Worm (Caenorhabditis elegans) whole organism, L3 larva: ENCODE measurements around the gene F09B9.5.

Experiments used
- ama-1 ChIP-seq: fragments of 150-350 bp; optimal IDR thresholded peaks from 2 replicates; lab custom pipeline; 2018
- nhr-237 ChIP-seq: fragments of 150-350 bp; optimal IDR thresholded peaks from 2 replicates; lab custom pipeline; 2014; ENCODE audit warnings: missing biosample characterization, missing genetic modification characterization
- nhr-25 ChIP-seq: sonication (generic microtip); optimal IDR thresholded peaks from 2 replicates; lab custom pipeline; 2017; ENCODE audit warnings: missing biosample characterization, missing genetic modification characterization
- sea-2 ChIP-seq: fragments of 150-350 bp; sonication (generic microtip); optimal IDR thresholded peaks from 4 replicates; lab custom pipeline; 2014; ENCODE audit warnings: missing biosample characterization, missing genetic modification reagents, missing genetic modification characterization
- ztf-4 ChIP-seq: fragments of 150-350 bp; optimal IDR thresholded peaks from 2 replicates; lab custom pipeline; 2014; ENCODE audit warnings: missing biosample characterization, missing genetic modification characterization

- no peak for TF ChIP-seq nhr-237 (tag; lab: Kevin White, UChicago)
- no peak for TF ChIP-seq nhr-25 (tag; lab: Kevin White, UChicago)
- TF ChIP-seq ama-1 (lab: Kevin White, UChicago) = no peak
- TF ChIP-seq ztf-4 (tag; lab: Kevin White, UChicago) = no peak
- no peak for TF ChIP-seq sea-2 (GFP tag; lab: Kevin White, UChicago)
Measured at ce11 chrX:10123015-10123414, 31.6 kb upstream of the F09B9.5 start.
